Comparison of ENCODE assay signal across 2 worm cellular contexts in the genomic region with DNA sequence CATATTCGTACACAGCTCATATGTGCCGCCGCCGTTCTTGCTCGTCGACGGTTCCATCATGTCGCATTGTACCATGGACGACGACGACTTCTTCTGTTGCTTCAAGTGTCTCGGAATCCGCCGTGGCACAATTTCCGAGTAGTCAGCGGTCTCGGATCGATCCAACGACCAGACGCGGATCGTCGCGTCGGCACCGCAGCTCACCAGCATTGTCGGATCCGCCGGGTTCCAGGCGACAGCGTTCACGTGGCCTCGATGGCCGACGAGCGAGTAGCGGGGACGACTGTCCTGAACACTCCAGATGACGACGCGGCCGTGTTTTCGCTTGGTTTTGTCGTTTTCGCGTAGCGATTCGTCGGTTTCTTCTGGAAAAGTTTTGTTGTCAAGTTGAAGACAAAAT.
TF ChIP-seq lines count a peak whose summit lies in the region.

No protein-coding gene starts in this region.

TF ChIP-seq in whole organism, L4 larva, 104 proteins besides CTCF, POLR2A, EP300 and RAD21:
- no peak for TF ChIP-seq mxl-3 (GFP tag; optimal IDR thresholded peaks at IDR 0.05; lab: Kevin White, UChicago)
- peak; percentile 38; the same call in 1 of the 2 replicates for TF ChIP-seq egl-43 (GFP tag; IDR thresholded peaks at IDR 0.05; lab: Robert Waterston, UW)
- no peak for TF ChIP-seq nhr-237 (tag; optimal IDR thresholded peaks at IDR 0.05; lab: Kevin White, UChicago)
- peak; percentile 91 for TF ChIP-seq set-16 (GFP tag; IDR thresholded peaks at IDR 0.05; lab: Robert Waterston, UW)
- no peak for TF ChIP-seq zfp-2 (tag; optimal IDR thresholded peaks at IDR 0.05; lab: Kevin White, UChicago)
- no peak for TF ChIP-seq nhr-102 (tag; optimal IDR thresholded peaks at IDR 0.05; lab: Kevin White, UChicago)
- TF ChIP-seq vab-7 (GFP tag; IDR thresholded peaks at IDR 0.05; lab: Robert Waterston, UW) = no peak
- no peak for TF ChIP-seq fos-1 (tag; optimal IDR thresholded peaks at IDR 0.05; lab: Kevin White, UChicago)
- TF ChIP-seq aha-1 (tag; lab: Kevin White, UChicago) = peak; percentile 28
- TF ChIP-seq aly-2 (tag; optimal IDR thresholded peaks at IDR 0.05; lab: Kevin White, UChicago) = no peak
- no peak for TF ChIP-seq nhr-76 (tag; optimal IDR thresholded peaks at IDR 0.05; lab: Kevin White, UChicago)
- TF ChIP-seq zip-11 (GFP tag; IDR thresholded peaks at IDR 0.05; lab: Robert Waterston, UW) = no peak
- no peak for TF ChIP-seq nhr-6 (tag; optimal IDR thresholded peaks at IDR 0.05; lab: Kevin White, UChicago)

TF ChIP-seq in whole organism, young adult, 124 proteins besides CTCF, POLR2A, EP300 and RAD21:
- TF ChIP-seq pha-4 (tag; optimal IDR thresholded peaks at IDR 0.05; lab: Kevin White, UChicago) = no peak
- TF ChIP-seq ets-4 (GFP tag; optimal IDR thresholded peaks at IDR 0.05; lab: Kevin White, UChicago) = no peak
- no peak for TF ChIP-seq ceh-58 (GFP tag; IDR thresholded peaks at IDR 0.05; lab: Robert Waterston, UW)
- no peak for TF ChIP-seq cebp-2 (GFP tag; IDR thresholded peaks at IDR 0.05; lab: Robert Waterston, UW)
- no peak for TF ChIP-seq nfyb-1 (GFP tag; IDR thresholded peaks at IDR 0.05; lab: Robert Waterston, UW)
- no peak for TF ChIP-seq C06A6.2 (GFP tag; conservative IDR thresholded peaks at IDR 0.05; lab: Robert Waterston, UW)
- peak; percentile 71; the same call in 1 of the 2 replicates for TF ChIP-seq egrh-3 (GFP tag; IDR thresholded peaks at IDR 0.05; lab: Robert Waterston, UW)
- no peak for TF ChIP-seq ceh-91 (GFP tag; IDR thresholded peaks at IDR 0.05; lab: Robert Waterston, UW)
- no peak for TF ChIP-seq unc-62 (GFP tag; optimal IDR thresholded peaks at IDR 0.05; lab: Kevin White, UChicago)
- no peak for TF ChIP-seq rpc-1 (optimal IDR thresholded peaks at IDR 0.05; lab: Kevin White, UChicago)
- TF ChIP-seq rpc-1 (tag; optimal IDR thresholded peaks at IDR 0.05; lab: Kevin White, UChicago) = no peak
- TF ChIP-seq B0019.2 (GFP tag; conservative IDR thresholded peaks at IDR 0.05; lab: Robert Waterston, UW) = no peak
- TF ChIP-seq zfh-2 (GFP tag; conservative IDR thresholded peaks at IDR 0.05; lab: Robert Waterston, UW) = peak; percentile 87
